Worm (Caenorhabditis elegans): Measurements from ENCODE around the gene F44E5.4.

DNA sequence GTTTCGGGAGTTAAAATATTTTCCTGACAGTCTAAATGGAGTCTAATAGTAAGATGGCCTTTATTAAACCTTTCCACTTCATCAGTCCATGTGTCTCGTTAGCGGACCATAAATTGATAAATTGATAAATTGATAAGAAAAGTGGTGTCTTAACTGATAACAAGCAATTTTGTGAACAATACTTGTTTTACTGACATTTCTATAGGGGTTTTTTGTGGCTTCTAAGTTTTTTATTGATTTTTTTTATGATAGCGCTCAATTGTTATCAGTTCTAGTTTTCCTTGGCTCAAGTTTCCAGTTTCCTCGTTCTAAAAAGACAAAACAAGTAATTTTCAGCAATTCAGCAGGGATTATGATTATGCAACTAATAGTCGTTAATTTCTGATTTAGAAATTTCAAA lies 43.3 kb upstream of the F44E5.4 start, which contains the start of gene F43G6.17:
- TF ChIP-seq ama-1 (optimal IDR thresholded peaks at IDR 0.05): no peak
- TF ChIP-seq hmbx-1 (tag; optimal IDR thresholded peaks at IDR 0.05): no peak
- TF ChIP-seq flt-1 (GFP tag; IDR thresholded peaks at IDR 0.05): no peak
- TF ChIP-seq tbx-11 (GFP tag; IDR thresholded peaks at IDR 0.05): no peak
- no peak for TF ChIP-seq F13C5.2 (tag; optimal IDR thresholded peaks at IDR 0.05)
- no peak for TF ChIP-seq tra-4 (tag; optimal IDR thresholded peaks at IDR 0.05)
- no peak for TF ChIP-seq ceh-36 (tag; optimal IDR thresholded peaks at IDR 0.05)
- TF ChIP-seq sea-1 (GFP tag; conservative IDR thresholded peaks at IDR 0.05): no peak
- no peak for TF ChIP-seq pes-1 (GFP tag; IDR thresholded peaks at IDR 0.05)
- TF ChIP-seq aly-1 (tag; optimal IDR thresholded peaks at IDR 0.05): no peak
- TF ChIP-seq scrt-1 (GFP tag; IDR thresholded peaks at IDR 0.05): no peak
